Worm (Caenorhabditis elegans) whole organism, L2 larva: ENCODE results near the gene W01C8.1.

ENCODE experiments used
- F13H6.1 ChIP-seq: sonication (generic microtip); optimal IDR thresholded peaks from 2 replicates; lab custom pipeline; 2016; ENCODE audit warnings: missing genetic modification characterization, missing compliant biosample characterization
- aly-2 ChIP-seq: fragments of 150-350 bp; optimal IDR thresholded peaks from 2 replicates; lab custom pipeline; 2014; ENCODE audit warnings: missing biosample characterization, missing genetic modification characterization
- elt-3 ChIP-seq: sonication (generic microtip); optimal IDR thresholded peaks from 2 replicates; lab custom pipeline; 2017; ENCODE audit warnings: missing biosample characterization, missing genetic modification characterization
- lsy-2 ChIP-seq, 2 experiments: fragments of 150-350 bp in 1 of 2; sonication (generic microtip) in 1 of 2; optimal IDR thresholded peaks; 2 replicates each; lab custom pipeline; 2014 to 2017; ENCODE audit warnings: missing biosample characterization in 2 of 2, missing genetic modification characterization in 2 of 2
- mab-5 ChIP-seq: fragments of 150-350 bp; optimal IDR thresholded peaks from 2 replicates; lab custom pipeline; 2014; ENCODE audit warnings: missing biosample characterization, missing genetic modification characterization
- nhr-11 ChIP-seq: fragments of 150-350 bp; optimal IDR thresholded peaks from 2 replicates; lab custom pipeline; 2014; ENCODE audit warnings: missing biosample characterization, missing genetic modification characterization
- nhr-12 ChIP-seq: fragments of 150-350 bp; optimal IDR thresholded peaks from 2 replicates; lab custom pipeline; 2014; ENCODE audit warnings: missing biosample characterization, missing genetic modification characterization
- nhr-129 ChIP-seq: fragments of 150-350 bp; optimal IDR thresholded peaks from 2 replicates; lab custom pipeline; 2014; ENCODE audit warnings: missing biosample characterization, missing genetic modification characterization
- nhr-21 ChIP-seq: fragments of 150-350 bp; optimal IDR thresholded peaks from 2 replicates; lab custom pipeline; 2014; ENCODE audit warnings: missing biosample characterization, missing genetic modification characterization
- snpc-4 ChIP-seq: fragments of 150-350 bp; optimal IDR thresholded peaks from 2 replicates; lab custom pipeline; 2014; ENCODE audit warnings: missing biosample characterization, missing genetic modification characterization
- unc-39 ChIP-seq: fragments of 150-350 bp; optimal IDR thresholded peaks from 2 replicates; lab custom pipeline; 2014; ENCODE audit warnings: missing biosample characterization, missing genetic modification characterization
- unc-62 ChIP-seq: fragments of 150-350 bp; optimal IDR thresholded peaks from 2 replicates; lab custom pipeline; 2014; ENCODE audit warnings: missing biosample characterization, missing genetic modification reagents, missing genetic modification characterization
- zag-1 ChIP-seq: fragments of 150-350 bp; optimal IDR thresholded peaks from 2 replicates; lab custom pipeline; 2014; ENCODE audit warnings: missing biosample characterization, missing genetic modification characterization
- ztf-11 ChIP-seq: sonication (generic microtip); optimal IDR thresholded peaks from 2 replicates; lab custom pipeline; 2017; ENCODE audit warnings: missing biosample characterization, missing genetic modification characterization

DNA sequence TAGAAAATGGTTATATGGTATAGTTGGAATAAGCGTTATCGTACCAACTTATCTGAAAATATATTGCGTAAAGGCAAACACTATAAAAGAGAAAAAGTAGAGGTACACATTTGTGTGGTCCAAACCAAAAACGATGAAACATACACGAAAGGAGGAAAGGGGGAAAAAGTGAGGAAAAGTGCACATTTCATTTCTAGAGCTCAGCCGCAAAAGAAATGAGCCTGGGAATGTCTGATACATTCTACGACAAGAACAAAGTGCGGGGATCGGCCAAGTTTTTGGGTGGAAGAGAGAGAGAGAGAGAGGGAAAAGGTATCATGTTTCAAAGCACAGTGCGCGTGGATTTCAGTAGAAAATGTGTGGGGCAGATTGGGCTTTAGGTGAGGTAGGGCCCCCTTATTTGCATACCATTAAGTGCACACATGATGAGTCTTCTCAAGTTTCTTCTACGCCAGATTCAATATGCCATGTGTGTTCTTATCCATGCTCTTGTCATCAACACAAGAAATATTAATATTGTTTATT, 41.6 kb downstream of the W01C8.1 start, which contains the start of gene rgs-6:
- TF ChIP-seq nhr-129 (tag; lab: Kevin White, UChicago) (no peak), lsy-2 (tag; optimal IDR thresholded peaks at IDR 0.05; lab: Kevin White, UChicago) (no peak), mab-5 (tag; lab: Kevin White, UChicago) (no peak), unc-39 (no peak), F13H6.1 (no peak), ztf-11 (tag; lab: Kevin White, UChicago) (no peak), nhr-12 (tag; lab: Kevin White, UChicago) (no peak), elt-3 (tag; lab: Kevin White, UChicago) (no peak), aly-2 (tag; lab: Kevin White, UChicago) (no peak), snpc-4 (tag; lab: Kevin White, UChicago) (no peak), zag-1 (no peak), nhr-11 (no peak), unc-62 (GFP tag; lab: Kevin White, UChicago) (no peak), nhr-21 (tag; lab: Kevin White, UChicago) (no peak)
